Worm (Caenorhabditis elegans): ENCODE data around the gene C07A12.18.

DNA sequence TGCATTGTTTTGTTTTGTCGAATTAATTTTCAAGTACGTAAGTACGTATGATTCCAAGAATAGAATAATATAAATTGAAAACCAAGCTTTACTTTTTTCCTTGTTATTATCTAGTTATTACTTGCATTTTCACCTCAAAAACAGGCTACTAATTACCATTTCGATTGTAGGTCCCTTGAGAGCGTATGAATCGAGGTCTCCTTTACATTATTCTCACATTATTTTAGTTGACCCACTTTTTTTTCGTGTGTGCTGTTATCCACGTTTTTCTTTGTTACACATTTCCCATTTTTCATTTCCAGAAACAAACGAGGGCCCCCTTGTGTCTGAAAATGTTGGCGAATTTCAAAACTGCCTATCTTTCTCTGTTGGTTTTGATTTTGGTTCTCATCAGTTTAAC lies 12.2 kb upstream of the C07A12.18 start, which contains the start of gene C05E11.6:
- TF ChIP-seq ama-1 (optimal IDR thresholded peaks at IDR 0.05) (no peak), ama-1 (GFP tag; optimal IDR thresholded peaks at IDR 0.05) (no peak), lin-26 (GFP tag; IDR thresholded peaks at IDR 0.05) (no peak), snpc-4 (GFP tag; optimal IDR thresholded peaks at IDR 0.05) (no peak), snpc-4 (tag; optimal IDR thresholded peaks at IDR 0.05) (no peak), nhr-80 (tag; optimal IDR thresholded peaks at IDR 0.05) (no peak)
